Worm (Caenorhabditis elegans): ENCODE results near the gene tars-1.

tars-1 gene

DNA sequence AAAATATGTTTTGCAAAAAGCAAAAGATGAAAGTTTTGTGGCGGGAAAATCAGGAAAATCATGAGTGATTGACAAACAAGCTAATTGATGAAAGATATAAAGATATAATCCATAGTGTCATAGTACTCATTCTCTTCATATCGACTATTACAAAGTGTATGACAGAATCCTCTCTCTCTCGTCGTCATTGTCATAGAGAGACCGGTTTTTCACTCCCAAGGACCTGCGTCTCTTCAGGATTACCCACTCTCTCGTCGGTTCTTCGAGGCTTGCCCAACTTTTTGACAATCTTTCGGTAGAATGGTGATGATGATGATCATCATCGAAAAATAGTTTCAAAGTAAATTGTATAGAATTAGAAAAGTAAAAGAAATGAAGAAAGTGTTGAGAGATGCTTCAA, 41.9 kb upstream of the tars-1 start (continued):
- no peak for TF ChIP-seq mdl-1 (tag; optimal IDR thresholded peaks at IDR 0.05)
- TF ChIP-seq nhr-10 (tag; optimal IDR thresholded peaks at IDR 0.05), result no peak

DNA sequence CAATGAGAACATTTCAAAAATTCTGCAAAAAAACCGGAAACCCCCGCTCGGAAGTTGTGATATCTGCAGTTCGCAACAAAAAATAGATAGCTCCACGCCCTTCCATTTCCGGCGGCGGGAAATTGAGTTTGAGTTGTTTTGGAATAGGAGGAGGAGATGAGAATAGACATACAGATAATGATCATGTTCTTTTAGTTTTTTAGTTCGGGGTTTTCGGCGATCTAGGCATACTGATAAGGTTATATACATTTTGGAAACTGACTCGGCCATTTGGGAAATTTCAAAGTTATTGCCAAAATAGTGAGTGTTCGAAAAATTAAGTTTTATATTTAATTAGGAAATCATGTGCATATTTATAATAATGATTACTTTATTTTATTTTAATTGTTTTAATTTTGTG, 38.4 kb upstream of the tars-1 start:
- TF ChIP-seq nhr-6 (tag; optimal IDR thresholded peaks at IDR 0.05) (no peak), elt-1 (tag; optimal IDR thresholded peaks at IDR 0.05) (peak; percentile 11), nhr-25 (tag; optimal IDR thresholded peaks at IDR 0.05) (no peak), ama-1 (optimal IDR thresholded peaks at IDR 0.05) (no peak), Y55F3AM.14 (GFP tag; optimal IDR thresholded peaks at IDR 0.05) (no peak)

DNA sequence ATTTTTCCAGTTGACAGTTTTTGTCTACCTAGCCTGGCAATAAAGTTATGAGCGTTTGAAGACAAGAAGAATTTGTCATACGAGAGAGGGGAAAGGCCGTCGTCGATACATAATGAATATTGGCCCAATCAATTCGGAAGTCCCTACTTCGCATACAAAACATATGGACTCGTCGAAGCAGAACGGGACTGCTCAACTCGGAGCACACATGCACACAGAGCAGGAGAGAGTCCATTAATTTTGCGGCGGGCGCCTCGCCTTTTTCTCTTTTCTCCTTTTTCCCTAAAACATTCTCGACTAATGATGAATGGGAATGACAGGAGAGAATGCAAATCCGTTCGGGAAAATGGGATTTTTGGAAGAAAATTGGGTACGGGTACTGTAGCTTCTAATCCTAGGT, 37.1 kb upstream of the tars-1 start, which contains the start of gene F13D12.8:
Gene F13D12.8 (minus strand): TSS at position 82 of the 400 bp plus-strand sequence.
- TF ChIP-seq lsy-2 (tag; optimal IDR thresholded peaks at IDR 0.05) (peak in 1 of 2 experiments; percentile 1), snpc-4 (tag; optimal IDR thresholded peaks at IDR 0.05) (peak; percentile 37), nhr-23 (tag; optimal IDR thresholded peaks at IDR 0.05) (no peak), unc-55 (GFP tag; optimal IDR thresholded peaks at IDR 0.05) (peak; percentile 1)

DNA sequence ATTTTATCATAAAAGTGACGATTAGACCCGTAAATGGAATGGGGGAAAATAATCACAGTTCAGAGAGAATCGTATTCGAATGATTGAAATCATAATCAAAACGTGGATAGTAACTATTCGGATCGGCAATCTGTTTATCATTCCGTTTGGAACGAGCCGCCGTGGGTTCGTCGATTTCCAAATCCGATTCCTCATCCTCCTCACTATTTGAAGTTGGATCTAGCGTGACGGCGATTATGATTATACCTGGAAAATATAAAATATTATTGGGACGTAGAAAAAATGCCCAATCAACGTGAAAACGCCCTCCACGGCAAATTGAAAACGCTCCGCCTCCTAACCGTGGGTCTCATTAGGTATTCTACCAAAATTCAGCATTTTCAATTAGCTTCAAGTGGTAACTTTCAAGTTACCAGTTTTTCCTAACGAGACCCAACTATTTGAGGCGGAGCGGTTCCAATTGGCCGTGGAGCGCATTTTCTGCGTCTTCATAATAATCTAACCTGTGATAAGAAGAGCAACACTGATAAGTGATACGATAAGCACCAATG, 35.8 kb upstream of the tars-1 start:
- TF ChIP-seq nhr-21 (tag; optimal IDR thresholded peaks at IDR 0.05) (peak; percentile 1), crh-2 (tag; optimal IDR thresholded peaks at IDR 0.05) (peak; percentile 46), sma-3 (GFP tag; optimal IDR thresholded peaks at IDR 0.05) (peak; percentile 7), ceh-16 (tag; optimal IDR thresholded peaks at IDR 0.05) (no peak), nhr-129 (tag; optimal IDR thresholded peaks at IDR 0.05) (peak; percentile 52), lsy-2 (tag; optimal IDR thresholded peaks at IDR 0.05) (peak in 1 of 2 experiments; percentile 16), lin-13 (GFP tag; optimal IDR thresholded peaks at IDR 0.05) (peak; percentile 49), F13H6.1 (tag; optimal IDR thresholded peaks at IDR 0.05) (peak; percentile 26), mbf-1 (tag; optimal IDR thresholded peaks at IDR 0.05) (no peak)

DNA sequence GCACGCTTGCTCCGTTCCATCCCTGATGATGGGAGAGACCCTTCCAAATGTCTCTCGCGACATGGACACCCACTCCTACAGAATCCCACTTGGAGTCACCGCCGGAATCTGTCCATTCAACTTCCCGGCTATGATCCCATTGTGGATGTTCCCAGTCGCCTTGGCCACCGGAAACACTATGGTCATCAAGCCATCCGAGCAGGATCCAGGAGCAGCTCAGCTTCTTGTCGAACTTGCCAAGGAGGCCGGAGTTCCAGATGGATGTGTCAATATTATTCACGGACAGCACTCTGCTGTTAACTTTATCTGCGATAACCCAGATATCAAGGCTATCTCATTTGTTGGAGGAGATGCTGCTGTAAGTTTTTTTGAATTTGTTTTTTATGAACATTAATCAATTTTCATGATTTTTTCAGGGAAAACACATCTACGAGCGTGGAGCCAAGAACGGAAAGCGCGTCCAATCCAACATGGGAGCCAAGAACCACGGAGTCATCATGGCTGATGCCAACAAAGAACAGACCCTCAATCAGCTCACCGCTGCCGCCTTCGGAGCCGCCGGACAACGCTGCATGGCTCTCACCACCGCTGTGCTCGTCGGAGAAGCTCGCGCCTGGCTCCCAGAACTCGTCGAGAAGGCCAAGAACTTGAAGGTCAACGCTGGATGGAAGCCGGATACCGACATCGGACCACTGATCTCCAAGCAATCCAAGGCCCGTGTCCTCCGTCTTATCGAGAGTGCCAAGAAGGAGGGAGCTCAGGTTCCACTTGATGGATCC, 34.5 kb upstream of the tars-1 start:
- TF ChIP-seq ama-1 (optimal IDR thresholded peaks at IDR 0.05) (peak; percentile 23), mab-5 (tag; optimal IDR thresholded peaks at IDR 0.05) (no peak), R02D3.7 (tag; optimal IDR thresholded peaks at IDR 0.05) (no peak)

DNA sequence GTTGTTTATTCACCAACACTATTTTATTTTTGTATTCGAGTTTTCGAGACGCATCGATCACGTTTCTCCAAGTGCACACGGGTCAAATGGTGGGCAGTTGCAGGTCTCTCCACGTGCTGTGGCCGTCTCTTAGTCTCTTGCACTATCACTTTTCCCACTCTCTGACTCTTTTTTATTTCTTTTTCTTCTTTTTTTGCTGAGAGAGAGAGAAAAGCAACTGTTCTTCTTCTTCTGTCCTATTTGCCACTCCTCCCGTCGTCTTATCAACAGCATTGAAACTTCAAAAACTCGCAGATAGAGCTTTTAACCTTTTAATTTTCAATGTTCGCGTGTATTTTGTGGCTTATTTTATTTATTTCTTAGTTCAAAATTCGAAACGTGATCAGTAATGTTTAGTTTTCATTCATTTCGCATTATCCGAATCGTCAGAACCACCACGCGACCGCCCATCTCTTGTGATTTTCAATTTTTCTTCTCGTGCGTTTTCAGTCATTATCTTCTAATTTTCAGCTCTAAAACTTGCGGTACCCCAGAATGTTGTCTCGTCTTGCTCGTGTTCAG, 33.2 kb upstream of the tars-1 start, which contains the start of gene alh-8:
Gene alh-8 (plus strand): TSS at position 511 of the 561 bp plus-strand sequence.
- no peak for TF ChIP-seq nhr-11 (tag; optimal IDR thresholded peaks at IDR 0.05)
- TF ChIP-seq ama-1 (optimal IDR thresholded peaks at IDR 0.05), result no peak
- no peak for TF ChIP-seq alr-1 (tag; optimal IDR thresholded peaks at IDR 0.05)
- peak; percentile 44 for TF ChIP-seq gmeb-1 (tag; optimal IDR thresholded peaks at IDR 0.05)
- peak; percentile 8 for TF ChIP-seq nhr-25 (tag; optimal IDR thresholded peaks at IDR 0.05)
- no peak for TF ChIP-seq sem-4 (tag; optimal IDR thresholded peaks at IDR 0.05)
- TF ChIP-seq F13H6.1 (tag; optimal IDR thresholded peaks at IDR 0.05), result peak; percentile 73
- TF ChIP-seq C34F6.9 (tag; optimal IDR thresholded peaks at IDR 0.05), result peak; percentile 59
- TF ChIP-seq sma-3 (GFP tag; optimal IDR thresholded peaks at IDR 0.05), result peak; percentile 33
- TF ChIP-seq nhr-10 (tag; optimal IDR thresholded peaks at IDR 0.05), result no peak
- no peak for TF ChIP-seq zag-1 (tag; optimal IDR thresholded peaks at IDR 0.05)
- peak; percentile 52 for TF ChIP-seq egl-27 (tag; optimal IDR thresholded peaks at IDR 0.05)
- peak; percentile 85 for TF ChIP-seq sma-9 (GFP tag; optimal IDR thresholded peaks at IDR 0.05)
- no peak for TF ChIP-seq sma-9 (tag; optimal IDR thresholded peaks at IDR 0.05)
- no peak for TF ChIP-seq nhr-77 (tag; optimal IDR thresholded peaks at IDR 0.05)
- TF ChIP-seq nhr-21 (tag; optimal IDR thresholded peaks at IDR 0.05), result peak; percentile 16
- no peak for TF ChIP-seq lin-39 (tag; optimal IDR thresholded peaks at IDR 0.05)
- TF ChIP-seq R02D3.7 (tag; optimal IDR thresholded peaks at IDR 0.05), result no peak
- no peak for TF ChIP-seq mbf-1 (tag; optimal IDR thresholded peaks at IDR 0.05)
- no peak for TF ChIP-seq snpc-4 (tag; optimal IDR thresholded peaks at IDR 0.05)
- no peak for TF ChIP-seq elt-1 (tag; optimal IDR thresholded peaks at IDR 0.05)
- no peak for TF ChIP-seq lin-13 (GFP tag; optimal IDR thresholded peaks at IDR 0.05)
- TF ChIP-seq lsy-2 (tag; optimal IDR thresholded peaks at IDR 0.05), result peak in 1 of 2 experiments; percentile 63
- TF ChIP-seq unc-55 (GFP tag; optimal IDR thresholded peaks at IDR 0.05), result no peak
- TF ChIP-seq mab-5 (tag; optimal IDR thresholded peaks at IDR 0.05), result no peak
- no peak for TF ChIP-seq nhr-6 (tag; optimal IDR thresholded peaks at IDR 0.05)
- no peak for TF ChIP-seq ceh-16 (tag; optimal IDR thresholded peaks at IDR 0.05)
- no peak for TF ChIP-seq ztf-11 (tag; optimal IDR thresholded peaks at IDR 0.05)
- TF ChIP-seq skn-1 (tag; optimal IDR thresholded peaks at IDR 0.05), result no peak
- TF ChIP-seq nhr-237 (tag; optimal IDR thresholded peaks at IDR 0.05), result no peak
- peak; percentile 66 for TF ChIP-seq crh-2 (tag; optimal IDR thresholded peaks at IDR 0.05)
- TF ChIP-seq ztf-1 (GFP tag; conservative IDR thresholded peaks at IDR 0.05), result no peak
- peak; percentile 91 for TF ChIP-seq mdl-1 (tag; optimal IDR thresholded peaks at IDR 0.05)
- peak; percentile 69 for TF ChIP-seq nhr-129 (tag; optimal IDR thresholded peaks at IDR 0.05)
- peak; percentile 57 for TF ChIP-seq fos-1 (tag; optimal IDR thresholded peaks at IDR 0.05)
- TF ChIP-seq aly-2 (tag; optimal IDR thresholded peaks at IDR 0.05), result no peak
- peak; percentile 7 for TF ChIP-seq ztf-4 (tag; optimal IDR thresholded peaks at IDR 0.05)

All from whole organism, L2 larva.